Worm (Caenorhabditis elegans): ENCODE data around the gene txt-3.

DNA sequence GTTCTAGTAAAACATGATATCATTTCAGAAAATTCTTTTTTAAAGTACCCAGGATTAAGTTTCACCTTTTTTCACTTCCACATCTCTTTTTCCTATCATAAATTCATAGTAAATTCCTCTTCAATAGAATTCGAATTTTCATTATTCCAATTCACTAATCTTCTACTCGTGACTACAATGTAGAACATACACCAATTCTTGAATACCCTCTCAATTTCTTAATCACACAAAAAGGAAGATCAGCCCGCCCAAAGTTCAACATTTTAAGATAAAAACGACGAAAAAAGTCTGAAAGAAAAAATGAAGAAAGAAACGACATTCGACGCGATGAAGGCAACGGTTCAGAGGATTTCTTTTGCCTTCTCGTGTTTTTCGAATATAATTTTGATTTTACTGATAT lies 9.9 kb upstream of the txt-3 start, which contains the start of gene str-163:
- TF ChIP-seq ama-1 (optimal IDR thresholded peaks at IDR 0.05) (no peak), aly-1 (tag; optimal IDR thresholded peaks at IDR 0.05) (no peak), ceh-13 (GFP tag; optimal IDR thresholded peaks at IDR 0.05) (no peak), flt-1 (GFP tag; IDR thresholded peaks at IDR 0.05) (no peak), pes-1 (GFP tag; IDR thresholded peaks at IDR 0.05) (no peak)

Measured in whole organism, early embryonic.